Fruit fly (Drosophila melanogaster) whole organism, embryonic: ENCODE data around the gene CG14740.

ENCODE experiments used
- Abd-B ChIP-seq: fragments of 200-800 bp; sonication (Bioruptor generic); optimal IDR thresholded peaks from 2 replicates; lab custom pipeline; 2018; ENCODE audit warnings: missing biosample characterization, mild to moderate bottlenecking, missing genetic modification characterization, moderate library complexity
- Ada2b ChIP-seq: fragments of 200-800 bp; sonication (Bioruptor generic); IDR thresholded peaks from 2 replicates; pipeline ENCODE4 v1.3.6; 2022; ENCODE audit warnings: missing biosample characterization, missing genetic modification characterization
- Aef1 ChIP-seq: fragments of 200-800 bp; sonication (Bioruptor generic); IDR thresholded peaks from 3 replicates; pipeline ENCODE4 v1.3.6; 2022; ENCODE audit warnings: missing biosample characterization, missing genetic modification characterization
- BtbVII ChIP-seq: fragments of 200-800 bp; sonication (Bioruptor generic); optimal IDR thresholded peaks from 3 replicates; lab custom pipeline; 2017; ENCODE audit warnings: missing biosample characterization, mild to moderate bottlenecking, missing genetic modification characterization
- C15 ChIP-seq: fragments of 200-800 bp; sonication (Bioruptor generic); IDR thresholded peaks from 3 replicates; pipeline ENCODE4 v1.3.6; 2022; ENCODE audit warnings: missing biosample characterization, missing genetic modification characterization
- CG10462 ChIP-seq: fragments of 200-800 bp; sonication (Bioruptor generic); optimal IDR thresholded peaks from 2 replicates; lab custom pipeline; 2016; ENCODE audit warnings: missing biosample characterization, missing genetic modification characterization
- CG11085 ChIP-seq: fragments of 200-800 bp; sonication (Bioruptor generic); IDR thresholded peaks from 2 replicates; pipeline ENCODE4 v1.3.6; 2022; ENCODE audit warnings: missing biosample characterization, missing genetic modification characterization
- CG1647 ChIP-seq: fragments of 200-800 bp; sonication (Bioruptor generic); optimal IDR thresholded peaks from 3 replicates; lab custom pipeline; 2016; ENCODE audit warnings: missing biosample characterization, missing genetic modification characterization
- CG17328 ChIP-seq: fragments of 200-800 bp; sonication (Bioruptor generic); IDR thresholded peaks from 2 replicates; pipeline ENCODE4 v1.3.6; 2022; ENCODE audit warnings: missing biosample characterization, missing genetic modification characterization
- CG17829 ChIP-seq: fragments of 200-800 bp; optimal IDR thresholded peaks from 2 replicates; lab custom pipeline; 2019; ENCODE audit warnings: missing biosample characterization, mild to moderate bottlenecking, missing genetic modification characterization, moderate library complexity
- CG30431 ChIP-seq: fragments of 200-800 bp; sonication (Bioruptor generic); optimal IDR thresholded peaks from 2 replicates; lab custom pipeline; 2017; ENCODE audit warnings: missing biosample characterization, missing genetic modification characterization
- CG4360 ChIP-seq: fragments of 200-800 bp; sonication (Bioruptor generic); IDR thresholded peaks from 2 replicates; pipeline ENCODE4 v1.3.6; 2022; ENCODE audit warnings: missing biosample characterization, missing genetic modification characterization
- CG5245 ChIP-seq: fragments of 200-800 bp; sonication (Bioruptor generic); optimal IDR thresholded peaks from 3 replicates; lab custom pipeline; 2016; ENCODE audit warnings: missing biosample characterization, missing genetic modification characterization
- CG7372 ChIP-seq: fragments of 200-800 bp; sonication (Bioruptor generic); IDR thresholded peaks from 2 replicates; pipeline ENCODE4 v1.3.6; 2022; ENCODE audit warnings: missing biosample characterization, missing genetic modification characterization
- CG8924 ChIP-seq: fragments of 200-800 bp; optimal IDR thresholded peaks from 3 replicates; lab custom pipeline; 2019; ENCODE audit warnings: missing biosample characterization, mild to moderate bottlenecking, missing genetic modification characterization, moderate library complexity
- Dfd ChIP-seq, 2 experiments: fragments of >200 bp; optimal IDR thresholded peaks; 2 replicates each; lab custom pipeline; 2017; ENCODE audit warnings: missing biosample characterization in 2 of 2, missing genetic modification characterization in 2 of 2
- Dip3 ChIP-seq: fragments of 200-800 bp; sonication (Bioruptor generic); optimal IDR thresholded peaks from 3 replicates; lab custom pipeline; 2016; ENCODE audit warnings: missing biosample characterization, missing genetic modification characterization
- Eip74EF ChIP-seq, 2 experiments: fragments of 200-800 bp in 1 of 2; fragments of >200 bp in 1 of 2; sonication (Bioruptor generic) in 1 of 2; optimal IDR thresholded peaks; 2 replicates each; lab custom pipeline; 2017 to 2019; ENCODE audit warnings: missing biosample characterization in 2 of 2, missing genetic modification characterization in 2 of 2, mild to moderate bottlenecking in 1 of 2, moderate library complexity in 1 of 2
- Ets65A ChIP-seq: fragments of 200-800 bp; sonication (Bioruptor generic); peaks from one replicate; lab custom pipeline; 2016; ENCODE audit warnings: missing biosample characterization, missing genetic modification characterization
- MTF-1 ChIP-seq: fragments of 200-800 bp; sonication (Bioruptor generic); optimal IDR thresholded peaks from 2 replicates; lab custom pipeline; 2018; ENCODE audit warnings: missing biosample characterization, mild to moderate bottlenecking, missing genetic modification characterization, borderline replicate concordance
- Mad ChIP-seq: fragments of 200-800 bp; sonication (Bioruptor generic); optimal IDR thresholded peaks from 2 replicates; lab custom pipeline; 2016; ENCODE audit warnings: missing biosample characterization, missing genetic modification characterization
- Max ChIP-seq: fragments of 200-800 bp; sonication (Bioruptor generic); optimal IDR thresholded peaks from 2 replicates; lab custom pipeline; 2016; ENCODE audit warnings: missing biosample characterization, mild to moderate bottlenecking, missing genetic modification characterization
- NFAT ChIP-seq: fragments of 200-800 bp; sonication (Bioruptor generic); IDR thresholded peaks from 2 replicates; pipeline ENCODE4 v1.3.6; 2022; ENCODE audit warnings: missing biosample characterization, missing genetic modification characterization
- Poxn ChIP-seq: fragments of 200-800 bp; sonication (Bioruptor generic); IDR thresholded peaks from 2 replicates; pipeline ENCODE4 v1.3.6; 2022; ENCODE audit warnings: missing biosample characterization, missing genetic modification characterization
- Six4 ChIP-seq: fragments of 200-800 bp; sonication (Bioruptor generic); optimal IDR thresholded peaks from 2 replicates; lab custom pipeline; 2016; ENCODE audit warnings: missing biosample characterization, missing genetic modification characterization
- Taf1 ChIP-seq: fragments of 200-800 bp; sonication (Bioruptor generic); IDR thresholded peaks from 2 replicates; pipeline ENCODE4 v1.3.6; 2022; ENCODE audit warnings: missing biosample characterization, missing genetic modification characterization
- aop ChIP-seq: fragments of 200-800 bp; sonication (Bioruptor generic); IDR thresholded peaks from 2 replicates; pipeline ENCODE4 v1.3.6; 2022; ENCODE audit warnings: missing biosample characterization, missing genetic modification characterization
- crp ChIP-seq, 2 experiments: fragments of 200-800 bp; sonication (Bioruptor generic); optimal IDR thresholded peaks; 2 replicates in 1 of 2; 3 replicates in 1 of 2; lab custom pipeline; 2017; ENCODE audit warnings: missing biosample characterization in 2 of 2, missing genetic modification characterization in 2 of 2, mild to moderate bottlenecking in 1 of 2, moderate library complexity in 1 of 2
- cwo ChIP-seq: fragments of 200-800 bp; sonication (Bioruptor generic); optimal IDR thresholded peaks from 3 replicates; lab custom pipeline; 2017; ENCODE audit warnings: missing biosample characterization, missing genetic modification characterization, mild to moderate bottlenecking, moderate library complexity, missing genetic modification reagents
- dati ChIP-seq: fragments of 200-800 bp; sonication (Bioruptor generic); IDR thresholded peaks from 2 replicates; pipeline ENCODE4 v1.3.6; 2022; ENCODE audit warnings: missing biosample characterization, missing genetic modification characterization
- dysf ChIP-seq: fragments of 200-800 bp; sonication (Bioruptor generic); IDR thresholded peaks from 3 replicates; pipeline ENCODE4 v1.3.6; 2022; ENCODE audit warnings: missing biosample characterization, missing genetic modification characterization
- ewg ChIP-seq: fragments of 200-800 bp; sonication (Bioruptor generic); optimal IDR thresholded peaks from 3 replicates; lab custom pipeline; 2017; ENCODE audit warnings: mild to moderate bottlenecking, missing biosample characterization, missing genetic modification reagents, missing genetic modification characterization
- fd64A ChIP-seq: fragments of 200-800 bp; sonication (Bioruptor generic); optimal IDR thresholded peaks from 3 replicates; lab custom pipeline; 2018; ENCODE audit warnings: missing biosample characterization, mild to moderate bottlenecking, missing genetic modification characterization
- fu2 ChIP-seq: fragments of 200-800 bp; sonication (Bioruptor generic); optimal IDR thresholded peaks from 2 replicates; lab custom pipeline; 2016; ENCODE audit warnings: missing biosample characterization, missing genetic modification characterization
- hbn ChIP-seq: fragments of 200-800 bp; sonication (Bioruptor generic); IDR thresholded peaks from 2 replicates; pipeline ENCODE4 v1.3.6; 2022; ENCODE audit warnings: missing biosample characterization, missing genetic modification characterization; ENCODE audit not compliant: partially characterized antibody
- her ChIP-seq: fragments of 200-800 bp; sonication (Bioruptor generic); optimal IDR thresholded peaks from 2 replicates; lab custom pipeline; 2016; ENCODE audit warnings: missing biosample characterization, missing genetic modification characterization
- ind ChIP-seq: fragments of 200-800 bp; sonication (Bioruptor generic); optimal IDR thresholded peaks from 3 replicates; lab custom pipeline; 2016; ENCODE audit warnings: missing biosample characterization, missing genetic modification characterization
- pfk ChIP-seq: fragments of 200-800 bp; sonication (Bioruptor generic); optimal IDR thresholded peaks from 2 replicates; lab custom pipeline; 2018; ENCODE audit warnings: missing biosample characterization, mild to moderate bottlenecking, missing genetic modification characterization, moderate library complexity
- prd ChIP-seq, 3 experiments: fragments of >200 bp in 2 of 3; fragments of 200-800 bp in 1 of 3; sonication (Bioruptor generic) in 1 of 3; optimal IDR thresholded peaks in 2 of 3; IDR thresholded peaks in 1 of 3; 2 replicates in 2 of 3; 3 replicates in 1 of 3; pipeline versions ENCODE4 v1.3.6 to Lab custom; 2017 to 2022; ENCODE audit warnings: missing biosample characterization in 1 of 3, missing genetic modification characterization in 1 of 3
- salm ChIP-seq: fragments of 200-800 bp; sonication (Bioruptor generic); optimal IDR thresholded peaks from 2 replicates; lab custom pipeline; 2018; ENCODE audit warnings: missing biosample characterization, mild to moderate bottlenecking, missing genetic modification characterization
- scrt ChIP-seq: fragments of 200-800 bp; sonication (Bioruptor generic); optimal IDR thresholded peaks from 2 replicates; lab custom pipeline; 2018; ENCODE audit warnings: missing biosample characterization, mild to moderate bottlenecking, missing genetic modification characterization, moderate library complexity
- stwl ChIP-seq: fragments of 200-800 bp; sonication (Bioruptor generic); optimal IDR thresholded peaks from 3 replicates; lab custom pipeline; 2018; ENCODE audit warnings: missing biosample characterization, mild to moderate bottlenecking, missing genetic modification characterization, moderate library complexity

The CG14740 gene

dm6 chr3R:12078961-12079360 lies 16.2 kb upstream of the CG14740 start (continued):
- TF ChIP-seq aop (GFP tag; lab: Robert Waterston, UW) (no peak), Aef1 (peak; percentile 87), NFAT (GFP tag; lab: Robert Waterston, UW) (peak; percentile 74; the same call in 1 of the 2 replicates), prd (optimal IDR thresholded peaks at IDR 0.05; lab: Kevin White, UChicago) (no peak), prd (GFP tag; IDR thresholded peaks at IDR 0.05; lab: Robert Waterston, UW) (peak; percentile 83), MTF-1 (GFP tag; lab: Kevin White, UChicago) (peak; percentile 42), cwo (peak; percentile 80), fu2 (GFP tag; lab: Kevin White, UChicago) (no peak), Six4 (GFP tag; lab: Kevin White, UChicago) (peak; percentile 15), ind (GFP tag; lab: Kevin White, UChicago) (peak; percentile 72), crp (GFP tag; optimal IDR thresholded peaks at IDR 0.05; lab: Kevin White, UChicago) (peak in 1 of 2 experiments; percentile 12), dati (GFP tag; lab: Robert Waterston, UW) (peak; percentile 57; the same call in 1 of the 2 replicates), Taf1 (GFP tag; lab: Robert Waterston, UW) (peak; percentile 65), her (GFP tag; lab: Kevin White, UChicago) (no peak), BtbVII (GFP tag; lab: Kevin White, UChicago) (peak; percentile 68), Poxn (GFP tag; lab: Robert Waterston, UW) (peak; percentile 27; the same call in 1 of the 2 replicates), CG4360 (peak; percentile 40), Max (GFP tag; lab: Kevin White, UChicago) (peak; percentile 15), dysf (GFP tag; lab: Robert Waterston, UW) (peak; percentile 87), fd64A (GFP tag; lab: Kevin White, UChicago) (peak; percentile 1), CG10462 (no peak), CG30431 (GFP tag; lab: Kevin White, UChicago) (peak; percentile 15), CG11085 (GFP tag; lab: Robert Waterston, UW) (peak; percentile 81)

- TF ChIP-seq Dip3 (GFP tag; lab: Kevin White, UChicago) (no peak), Ets65A (peak; percentile 40)
- TF ChIP-seq, all 482 proteins: peak for 1
Measured at dm6 chr3R:12049113-12049512, 13.6 kb downstream of the CG14740 start, which contains the start of gene CG14739. Gene CG14739, minus strand, starts transcription at chr3R:12049213.

- TF ChIP-seq Ets65A (peak; percentile 87), CG1647 (no peak)
Measured at dm6 chr3R:12040228-12040627, 22.5 kb downstream of the CG14740 start, which contains the start of gene CG14736. Gene CG14736, plus strand, starts transcription at chr3R:12040528.

dm6 chr3R:12032842-12033241 lies 29.9 kb downstream of the CG14740 start, which contains the start of gene ssp5:
Gene ssp5, plus strand, starts transcription at chr3R:12033142.
- TF ChIP-seq CG7372: no peak
- TF ChIP-seq CG8924 (tag; lab: Kevin White, UChicago): no peak

dm6 chr3R:12031657-12032056 lies 31.1 kb downstream of the CG14740 start, which contains the start of the genes CG31358, CG42504 and CG42505:
Gene CG31358, minus strand, starts transcription at chr3R:12031757.
Gene CG42504, minus strand, starts transcription at chr3R:12031757.
Gene CG42505, minus strand, starts transcription at chr3R:12031757.
- no peak for TF ChIP-seq CG17829

- TF ChIP-seq Dfd (GFP tag; optimal IDR thresholded peaks at IDR 0.05; lab: Kevin White, UChicago) (no peak), hbn (GFP tag; lab: Robert Waterston, UW) (no peak), pfk (GFP tag; lab: Kevin White, UChicago) (peak; percentile 90), ewg (peak; percentile 58), CG17328 (GFP tag; lab: Robert Waterston, UW) (no peak), Eip74EF (GFP tag; optimal IDR thresholded peaks at IDR 0.05; lab: Kevin White, UChicago) (no peak), C15 (GFP tag; lab: Robert Waterston, UW) (no peak), salm (tag; lab: Kevin White, UChicago) (no peak), Abd-B (GFP tag; lab: Kevin White, UChicago) (no peak), scrt (GFP tag; lab: Kevin White, UChicago) (peak; percentile 97), CG5245 (GFP tag; lab: Kevin White, UChicago) (no peak), Mad (no peak), stwl (peak; percentile 16), Ada2b (GFP tag; lab: Robert Waterston, UW) (no peak)
Measured at dm6 chr3R:12020987-12021386, 41.8 kb downstream of the CG14740 start.
